Worm (Caenorhabditis elegans) whole organism, midembryonic: ENCODE measurements around the gene nft-1.

Experiments used
- T22C8.4 ChIP-seq: fragments of 200-800 bp; sonication (Bioruptor generic); IDR thresholded peaks from 2 replicates; pipeline ENCODE4 v1.3.6; 2022; ENCODE audit warnings: missing genetic modification characterization, missing compliant biosample characterization
- cog-1 ChIP-seq: sonication (generic microtip); optimal IDR thresholded peaks from 2 replicates; lab custom pipeline; 2016; ENCODE audit warnings: missing genetic modification characterization, missing compliant biosample characterization
- flt-1 ChIP-seq: fragments of 200-800 bp; sonication (Bioruptor generic); IDR thresholded peaks from 2 replicates; pipeline ENCODE4 v1.3.6; 2022; ENCODE audit warnings: missing genetic modification characterization, missing compliant biosample characterization
- klf-2 ChIP-seq: fragments of 200-800 bp; sonication (Bioruptor generic); conservative IDR thresholded peaks from 2 replicates; pipeline ENCODE4 v1.3.6; 2022; ENCODE audit warnings: missing genetic modification reagents, missing genetic modification characterization, missing compliant biosample characterization
- med-1 ChIP-seq: sonication (generic microtip); optimal IDR thresholded peaks from 2 replicates; lab custom pipeline; 2017; ENCODE audit warnings: missing genetic modification characterization, mild to moderate bottlenecking, missing compliant biosample characterization, antibody characterized with exemption, missing genetic modification reagents; ENCODE audit not compliant: insufficient read depth
- ref-1 ChIP-seq: fragments of 200-800 bp; sonication (Bioruptor generic); conservative IDR thresholded peaks from 2 replicates; pipeline ENCODE4 v1.3.6; 2022; ENCODE audit warnings: missing genetic modification reagents, missing genetic modification characterization, missing compliant biosample characterization
- tab-1 ChIP-seq: fragments of 200-800 bp; sonication (Bioruptor generic); IDR thresholded peaks from 2 replicates; pipeline ENCODE4 v1.3.6; 2022; ENCODE audit warnings: missing genetic modification characterization, missing compliant biosample characterization
- ztf-23 ChIP-seq: fragments of 200-800 bp; sonication (Bioruptor generic); IDR thresholded peaks from 2 replicates; pipeline ENCODE4 v1.3.6; 2022; ENCODE audit warnings: missing genetic modification reagents, missing genetic modification characterization, missing compliant biosample characterization
- ztf-29 ChIP-seq: fragments of 200-800 bp; sonication (Bioruptor generic); IDR thresholded peaks from 2 replicates; pipeline ENCODE4 v1.3.6; 2022; ENCODE audit warnings: missing genetic modification reagents, missing genetic modification characterization, missing compliant biosample characterization

nft-1 gene

DNA sequence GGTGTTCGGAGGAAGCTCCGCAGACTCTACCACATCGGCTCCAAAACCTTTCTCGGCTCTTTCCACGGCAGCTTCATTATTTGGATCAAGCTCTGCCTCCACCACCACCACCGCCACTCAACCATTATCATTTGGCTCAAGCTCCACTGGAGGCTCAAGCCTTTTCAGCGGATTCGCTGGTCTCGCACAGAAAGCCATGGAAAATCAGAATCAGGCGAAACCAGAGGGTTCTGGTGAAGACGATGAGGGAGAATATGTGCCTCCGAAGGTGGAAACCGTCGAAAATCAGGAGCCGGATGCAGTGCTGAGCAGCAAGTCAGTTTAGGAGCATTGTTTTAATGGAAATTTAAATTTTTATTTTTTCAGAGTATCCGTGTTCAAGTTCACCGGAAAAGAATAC is 6.6 kb upstream of the nft-1 start:
- no peak for TF ChIP-seq flt-1 (GFP tag; lab: Robert Waterston, UW)
- TF ChIP-seq cog-1 (tag; lab: Kevin White, UChicago), result no peak

DNA sequence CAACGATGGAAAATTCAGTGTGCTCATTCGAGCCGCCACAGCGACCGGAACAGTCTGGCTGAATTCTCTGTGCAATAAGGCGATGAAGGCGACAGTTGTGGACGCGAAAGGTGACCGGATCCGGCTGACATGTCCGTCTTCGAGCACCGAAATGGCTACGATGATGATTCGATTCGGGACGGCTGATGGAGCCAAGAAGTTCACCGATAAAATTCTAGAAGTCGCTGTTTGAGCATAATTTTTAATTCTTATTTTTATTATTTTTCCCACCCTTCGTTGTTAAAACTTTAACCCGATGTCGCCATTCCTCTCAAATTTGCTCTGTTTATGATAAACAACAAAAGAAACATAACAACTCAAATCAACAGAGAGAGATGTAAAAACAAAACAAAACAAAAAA is 6.2 kb upstream of the nft-1 start:
- TF ChIP-seq ztf-23 (GFP tag; lab: Robert Waterston, UW), result no peak
- TF ChIP-seq klf-2 (GFP tag; lab: Robert Waterston, UW), result no peak
- no peak for TF ChIP-seq cog-1 (tag; lab: Kevin White, UChicago)
- TF ChIP-seq tab-1 (GFP tag; lab: Robert Waterston, UW), result no peak
- no peak for TF ChIP-seq flt-1 (GFP tag; lab: Robert Waterston, UW)
- TF ChIP-seq ref-1 (GFP tag; lab: Robert Waterston, UW), result no peak
- no peak for TF ChIP-seq med-1 (GFP tag; lab: Kevin White, UChicago)
- no peak for TF ChIP-seq T22C8.4 (GFP tag; lab: Robert Waterston, UW)
- TF ChIP-seq ztf-29 (GFP tag; lab: Robert Waterston, UW), result no peak

DNA sequence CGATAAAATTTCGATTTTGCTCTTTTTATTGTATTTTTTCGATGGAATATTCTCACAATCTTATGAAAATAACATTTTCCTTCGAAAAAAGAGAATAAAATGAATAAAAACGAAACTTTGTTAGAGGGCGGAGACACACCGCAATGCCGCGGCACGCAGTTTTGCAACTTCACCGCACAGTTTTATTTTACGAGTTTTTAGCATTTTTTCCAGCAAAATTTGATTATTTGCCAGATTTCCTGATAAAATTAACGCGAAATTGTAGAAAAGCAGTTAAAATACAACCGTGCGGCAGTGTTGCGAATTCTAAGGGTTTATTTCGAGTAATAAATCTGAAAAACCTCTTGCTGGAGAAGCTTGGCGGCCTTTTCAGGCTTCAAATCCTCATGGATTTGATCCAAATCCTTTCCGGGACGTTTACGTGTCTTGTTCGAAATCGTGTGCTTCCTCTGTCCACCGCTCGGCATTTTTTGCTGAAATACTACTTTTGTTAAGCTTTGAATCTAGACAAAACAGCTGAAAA is 5.4 kb upstream of the nft-1 start, which contains the start of gene znf-593:
Gene znf-593, minus strand, starts transcription at position 473 of the 523 bp plus-strand sequence.
- TF ChIP-seq tab-1 (GFP tag; lab: Robert Waterston, UW) (no peak), cog-1 (tag; lab: Kevin White, UChicago) (no peak), ztf-29 (GFP tag; lab: Robert Waterston, UW) (no peak), ref-1 (GFP tag; lab: Robert Waterston, UW) (no peak), T22C8.4 (GFP tag; lab: Robert Waterston, UW) (no peak), med-1 (GFP tag; lab: Kevin White, UChicago) (no peak), ztf-23 (GFP tag; lab: Robert Waterston, UW) (no peak), flt-1 (GFP tag; lab: Robert Waterston, UW) (peak; percentile 72; the same call in 1 of the 2 replicates)

DNA sequence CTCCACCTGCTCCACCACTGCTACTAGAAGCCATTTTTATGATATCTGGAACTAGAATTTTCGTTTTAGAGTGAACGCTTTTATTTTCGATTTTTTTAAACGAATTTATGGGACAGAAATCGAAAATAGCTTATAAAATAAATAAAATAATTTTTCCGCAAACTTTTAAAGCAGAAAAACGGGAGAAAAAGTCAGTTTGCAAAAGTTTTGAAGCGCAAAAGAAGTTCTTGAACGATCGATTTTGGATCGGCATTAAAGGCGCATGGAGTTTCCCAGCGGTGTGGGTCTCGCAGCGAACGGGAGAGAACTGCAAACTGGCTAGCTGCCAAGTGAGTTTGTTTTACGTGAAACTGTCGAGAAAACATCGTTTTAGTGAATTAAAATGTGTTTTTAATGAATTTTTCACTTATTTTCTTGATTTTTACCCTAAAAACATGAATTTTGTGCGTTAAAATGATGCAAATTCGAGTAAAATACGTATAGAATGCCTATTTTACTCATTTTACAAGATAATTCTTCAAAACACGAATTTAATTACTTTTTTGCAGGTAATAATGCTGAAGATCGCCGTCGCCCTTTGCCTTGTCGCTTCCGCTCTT is 3.4 kb upstream of the nft-1 start, which contains the start of the genes ccf-1 and trap-4:
Gene ccf-1, minus strand, starts transcription at position 51 of the 599 bp plus-strand sequence.
Gene trap-4, plus strand, starts transcription at position 549 of the 599 bp plus-strand sequence.
- TF ChIP-seq klf-2 (GFP tag; lab: Robert Waterston, UW), result no peak
- TF ChIP-seq tab-1 (GFP tag; lab: Robert Waterston, UW), result no peak
- 0 out of 2 replicates have a peak, but pooled peaks have one; percentile 15 for TF ChIP-seq T22C8.4 (GFP tag; lab: Robert Waterston, UW)

DNA sequence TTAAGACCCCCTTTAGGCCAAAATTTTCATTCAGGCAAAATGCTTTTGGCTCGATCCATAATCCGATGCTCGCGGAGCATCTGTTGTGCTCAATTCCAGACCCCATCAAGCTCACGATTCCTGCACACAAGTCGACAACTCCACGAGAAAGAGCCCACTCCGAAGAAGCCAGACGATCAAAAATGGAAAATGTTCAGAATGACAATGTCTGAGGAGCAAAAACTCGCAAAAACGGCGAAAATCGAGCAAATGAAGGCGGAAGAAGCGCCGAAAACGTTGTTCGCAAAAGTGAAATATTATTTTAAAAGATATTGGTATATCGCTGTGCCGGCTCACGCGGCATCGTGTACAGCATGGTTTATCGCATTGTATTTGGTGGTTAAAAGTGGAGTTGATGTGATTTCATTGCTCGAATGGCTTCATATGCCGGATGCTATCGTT is 2.0 kb upstream of the nft-1 start, which contains the start of gene Y56A3A.22:
Gene Y56A3A.22, plus strand, starts transcription at position 35 of the 441 bp plus-strand sequence.
- no peak for TF ChIP-seq med-1 (GFP tag; lab: Kevin White, UChicago)
- TF ChIP-seq ztf-29 (GFP tag; lab: Robert Waterston, UW), result no peak
- TF ChIP-seq flt-1 (GFP tag; lab: Robert Waterston, UW), result 0 out of 2 replicates have a peak, but pooled peaks have one; percentile 34

DNA sequence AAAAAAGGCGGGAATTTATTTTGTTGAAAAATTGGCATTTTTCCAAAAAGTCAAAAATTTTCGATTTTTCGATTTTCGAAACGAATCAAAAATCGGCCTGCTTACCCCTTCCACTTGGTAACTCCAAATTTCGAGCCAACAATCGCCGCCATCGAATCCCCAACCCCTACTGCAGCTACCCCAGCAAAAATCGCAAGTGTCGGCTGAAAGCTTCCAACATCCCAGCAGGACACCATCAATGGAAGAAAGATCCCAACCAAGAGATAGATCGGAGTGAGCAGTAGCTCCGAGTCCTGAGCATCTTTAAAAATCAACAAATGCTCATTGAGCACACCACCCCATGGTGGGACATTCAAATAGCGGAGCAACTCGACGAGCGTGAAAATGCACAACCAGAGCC is 7.2 kb downstream of the nft-1 start:
- TF ChIP-seq ref-1 (GFP tag; lab: Robert Waterston, UW) (no peak), med-1 (GFP tag; lab: Kevin White, UChicago) (no peak), flt-1 (GFP tag; lab: Robert Waterston, UW) (no peak), ztf-23 (GFP tag; lab: Robert Waterston, UW) (no peak), cog-1 (tag; lab: Kevin White, UChicago) (no peak), T22C8.4 (GFP tag; lab: Robert Waterston, UW) (no peak), tab-1 (GFP tag; lab: Robert Waterston, UW) (no peak), ztf-29 (GFP tag; lab: Robert Waterston, UW) (no peak)

DNA sequence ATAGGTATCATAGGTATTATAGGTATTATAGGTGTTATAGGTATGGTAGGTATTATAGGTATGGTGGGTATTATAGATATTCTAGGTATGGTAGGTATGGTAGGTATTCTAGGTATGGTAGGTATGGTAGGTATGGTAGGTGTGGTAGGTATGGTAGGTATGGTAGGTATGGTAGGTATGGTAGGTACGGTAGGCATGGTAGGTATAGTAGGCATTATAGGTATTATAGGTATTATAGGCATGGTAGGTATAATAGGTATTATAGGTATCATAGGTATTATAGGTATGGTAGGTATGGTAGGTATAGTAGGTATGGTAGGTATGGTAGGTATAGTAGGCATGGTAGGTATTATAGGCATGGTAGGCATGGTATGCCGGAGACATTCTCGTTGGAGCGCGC is 8.3 kb downstream of the nft-1 start:
- TF ChIP-seq ztf-29 (GFP tag; lab: Robert Waterston, UW) (no peak), klf-2 (GFP tag; lab: Robert Waterston, UW) (peak; percentile 52; the same call in 1 of the 2 replicates), flt-1 (GFP tag; lab: Robert Waterston, UW) (no peak), ztf-23 (GFP tag; lab: Robert Waterston, UW) (no peak), med-1 (GFP tag; lab: Kevin White, UChicago) (no peak), T22C8.4 (GFP tag; lab: Robert Waterston, UW) (no peak), ref-1 (GFP tag; lab: Robert Waterston, UW) (peak; percentile 42; the same call in 1 of the 2 replicates), tab-1 (GFP tag; lab: Robert Waterston, UW) (no peak)

DNA sequence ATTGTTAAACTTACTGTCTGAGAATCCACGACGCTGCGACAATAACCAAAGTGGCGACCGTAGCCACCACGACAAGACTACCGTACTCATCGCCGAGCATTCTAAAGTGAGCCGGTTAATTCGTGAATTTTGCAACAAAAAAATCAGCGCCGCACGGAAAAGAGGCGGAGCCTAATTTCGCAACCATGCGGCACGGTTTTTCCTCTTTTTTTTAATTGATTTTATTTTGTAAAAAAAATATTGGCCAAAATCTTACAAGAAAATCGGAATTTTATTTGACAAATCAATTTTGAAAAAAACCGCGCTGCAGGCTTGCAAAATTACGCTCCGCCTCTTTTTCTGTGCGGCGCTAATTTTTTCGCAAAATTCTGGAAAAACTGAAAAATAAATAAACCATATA is 9.9 kb downstream of the nft-1 start, which contains the start of gene dolk-1:
Gene dolk-1, minus strand, starts transcription at position 101 of the 400 bp plus-strand sequence.
- TF ChIP-seq flt-1 (GFP tag; lab: Robert Waterston, UW), result 0 out of 2 replicates have a peak, but pooled peaks have one; percentile 38
- TF ChIP-seq cog-1 (tag; lab: Kevin White, UChicago), result no peak

DNA sequence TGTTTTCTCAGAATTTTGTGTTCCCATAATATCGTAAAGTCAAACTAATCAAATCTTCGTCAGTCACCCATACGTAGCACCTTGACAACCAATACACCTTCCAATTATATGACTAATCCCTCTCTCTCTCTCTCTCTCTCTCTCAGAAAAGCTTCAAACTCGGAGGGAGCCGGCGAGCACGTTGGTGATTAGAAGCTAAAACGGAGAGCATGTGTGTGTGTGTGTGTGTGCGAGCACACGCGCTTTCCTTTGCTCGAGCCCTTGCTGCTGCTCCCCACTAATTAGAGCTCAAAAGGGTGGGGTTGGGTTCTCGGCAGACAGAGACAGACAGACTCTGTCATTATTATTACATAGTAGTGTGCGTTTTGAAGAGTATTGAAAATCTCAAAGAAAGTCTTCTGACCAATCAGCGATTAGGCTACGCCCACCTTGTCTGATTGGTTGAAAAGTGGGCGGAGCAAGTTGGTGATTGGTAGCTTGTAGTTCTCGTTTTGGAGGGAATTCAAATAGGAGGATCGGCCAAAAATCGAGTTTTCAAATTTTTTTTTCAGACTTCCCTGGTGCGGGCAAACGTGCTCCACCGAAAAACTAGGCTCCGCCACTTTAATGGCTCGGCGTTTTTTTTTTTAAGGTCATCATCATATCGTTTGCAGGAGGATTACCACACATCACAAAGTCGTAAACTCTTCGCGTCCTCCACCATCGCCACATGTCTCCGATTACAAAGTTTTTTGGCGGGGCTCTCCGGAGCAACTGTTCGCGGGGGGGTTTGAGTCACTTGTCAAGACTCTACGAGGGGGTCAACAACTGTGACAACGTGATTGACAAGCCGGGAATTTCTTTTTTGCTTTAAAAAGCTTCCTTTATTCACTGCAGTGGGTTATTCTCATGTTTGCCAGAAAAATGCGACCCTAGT is 11.6 kb downstream of the nft-1 start:
- TF ChIP-seq tab-1 (GFP tag; lab: Robert Waterston, UW) (no peak), ref-1 (GFP tag; lab: Robert Waterston, UW) (no peak), flt-1 (GFP tag; lab: Robert Waterston, UW) (no peak), ztf-23 (GFP tag; lab: Robert Waterston, UW) (no peak), med-1 (GFP tag; lab: Kevin White, UChicago) (no peak)
